Worm (Caenorhabditis elegans) whole organism, L2 larva: ENCODE results near the gene fipr-4.

Source experiments
- C34F6.9 ChIP-seq: fragments of 150-350 bp; optimal IDR thresholded peaks from 2 replicates; lab custom pipeline; 2014; ENCODE audit warnings: missing biosample characterization, missing genetic modification characterization
- R02D3.7 ChIP-seq: fragments of 150-350 bp; optimal IDR thresholded peaks from 2 replicates; lab custom pipeline; 2014; ENCODE audit warnings: missing biosample characterization, missing genetic modification characterization
- Y55F3AM.14 ChIP-seq: fragments of 200-800 bp; sonication (Bioruptor generic); optimal IDR thresholded peaks from 2 replicates; lab custom pipeline; 2018; ENCODE audit warnings: mild to moderate bottlenecking, missing genetic modification characterization, missing compliant biosample characterization
- ZK546.5 ChIP-seq: sonication (generic microtip); optimal IDR thresholded peaks from 2 replicates; lab custom pipeline; 2017; ENCODE audit warnings: missing biosample characterization, missing genetic modification characterization
- aly-2 ChIP-seq: fragments of 150-350 bp; optimal IDR thresholded peaks from 2 replicates; lab custom pipeline; 2014; ENCODE audit warnings: missing biosample characterization, missing genetic modification characterization
- ama-1 ChIP-seq: fragments of 150-350 bp; optimal IDR thresholded peaks from 2 replicates; lab custom pipeline; 2018; ENCODE audit warnings: inconsistent platforms
- blmp-1 ChIP-seq: sonication (generic microtip); optimal IDR thresholded peaks from 2 replicates; lab custom pipeline; 2017; ENCODE audit warnings: missing genetic modification characterization, mild to moderate bottlenecking, missing compliant biosample characterization, antibody characterized with exemption, moderate library complexity; ENCODE audit not compliant: insufficient read depth
- ceh-16 ChIP-seq: fragments of 150-350 bp; optimal IDR thresholded peaks from 2 replicates; lab custom pipeline; 2014; ENCODE audit warnings: missing biosample characterization, missing genetic modification characterization
- ceh-82 ChIP-seq: fragments of 150-350 bp; optimal IDR thresholded peaks from 2 replicates; lab custom pipeline; 2014; ENCODE audit warnings: missing biosample characterization, missing genetic modification characterization
- crh-2 ChIP-seq: sonication (generic microtip); optimal IDR thresholded peaks from 2 replicates; lab custom pipeline; 2017; ENCODE audit warnings: missing biosample characterization, missing genetic modification characterization
- dmd-4 ChIP-seq: sonication (generic microtip); optimal IDR thresholded peaks from 2 replicates; lab custom pipeline; 2017; ENCODE audit warnings: missing biosample characterization, missing genetic modification characterization
- egl-27 ChIP-seq: sonication (generic microtip); optimal IDR thresholded peaks from 3 replicates; lab custom pipeline; 2017; ENCODE audit warnings: missing biosample characterization, missing genetic modification reagents, missing genetic modification characterization
- elt-1 ChIP-seq: fragments of 150-350 bp; optimal IDR thresholded peaks from 2 replicates; lab custom pipeline; 2014; ENCODE audit warnings: missing biosample characterization, missing genetic modification characterization
- elt-3 ChIP-seq: sonication (generic microtip); optimal IDR thresholded peaks from 2 replicates; lab custom pipeline; 2017; ENCODE audit warnings: missing biosample characterization, missing genetic modification characterization
- fos-1 ChIP-seq: fragments of 150-350 bp; optimal IDR thresholded peaks from 2 replicates; lab custom pipeline; 2014; ENCODE audit warnings: missing biosample characterization, missing genetic modification characterization
- gmeb-1 ChIP-seq: fragments of 150-350 bp; optimal IDR thresholded peaks from 2 replicates; lab custom pipeline; 2014; ENCODE audit warnings: missing biosample characterization, missing genetic modification characterization
- lin-11 ChIP-seq: fragments of 150-350 bp; sonication (generic microtip); optimal IDR thresholded peaks from 2 replicates; lab custom pipeline; 2014; ENCODE audit warnings: missing biosample characterization, missing genetic modification characterization, inconsistent platforms, mixed read lengths
- lin-39 ChIP-seq: fragments of 150-350 bp; optimal IDR thresholded peaks from 2 replicates; lab custom pipeline; 2014; ENCODE audit warnings: missing biosample characterization, missing genetic modification reagents, missing genetic modification characterization
- lsy-2 ChIP-seq, 2 experiments: fragments of 150-350 bp in 1 of 2; sonication (generic microtip) in 1 of 2; optimal IDR thresholded peaks; 2 replicates each; lab custom pipeline; 2014 to 2017; ENCODE audit warnings: missing biosample characterization in 2 of 2, missing genetic modification characterization in 2 of 2
- mab-5 ChIP-seq: fragments of 150-350 bp; optimal IDR thresholded peaks from 2 replicates; lab custom pipeline; 2014; ENCODE audit warnings: missing biosample characterization, missing genetic modification characterization
- mbf-1 ChIP-seq: sonication (generic microtip); optimal IDR thresholded peaks from 2 replicates; lab custom pipeline; 2017; ENCODE audit warnings: missing biosample characterization, missing genetic modification characterization
- mdl-1 ChIP-seq, 2 experiments: fragments of 150-350 bp in 1 of 2; sonication (generic microtip) in 1 of 2; optimal IDR thresholded peaks; 2 replicates each; lab custom pipeline; 2017; ENCODE audit warnings: missing biosample characterization in 2 of 2, missing genetic modification characterization in 2 of 2
- nhr-10 ChIP-seq: sonication (generic microtip); optimal IDR thresholded peaks from 2 replicates; lab custom pipeline; 2017; ENCODE audit warnings: missing biosample characterization, missing genetic modification characterization
- nhr-12 ChIP-seq: fragments of 150-350 bp; optimal IDR thresholded peaks from 2 replicates; lab custom pipeline; 2014; ENCODE audit warnings: missing biosample characterization, missing genetic modification characterization
- nhr-129 ChIP-seq: fragments of 150-350 bp; optimal IDR thresholded peaks from 2 replicates; lab custom pipeline; 2014; ENCODE audit warnings: missing biosample characterization, missing genetic modification characterization
- nhr-21 ChIP-seq: fragments of 150-350 bp; optimal IDR thresholded peaks from 2 replicates; lab custom pipeline; 2014; ENCODE audit warnings: missing biosample characterization, missing genetic modification characterization
- nhr-237 ChIP-seq: fragments of 150-350 bp; optimal IDR thresholded peaks from 2 replicates; lab custom pipeline; 2014; ENCODE audit warnings: missing biosample characterization, missing genetic modification characterization
- nhr-25 ChIP-seq: fragments of 150-350 bp; sonication (generic microtip); optimal IDR thresholded peaks from 3 replicates; lab custom pipeline; 2014; ENCODE audit warnings: missing biosample characterization, missing genetic modification characterization
- nhr-77 ChIP-seq: fragments of 150-350 bp; optimal IDR thresholded peaks from 2 replicates; lab custom pipeline; 2014; ENCODE audit warnings: missing biosample characterization, missing genetic modification characterization
- sem-4 ChIP-seq: fragments of 150-350 bp; optimal IDR thresholded peaks from 2 replicates; lab custom pipeline; 2014; ENCODE audit warnings: missing biosample characterization, missing genetic modification reagents, missing genetic modification characterization
- skn-1 ChIP-seq: sonication (generic microtip); optimal IDR thresholded peaks from 2 replicates; lab custom pipeline; 2017; ENCODE audit warnings: missing biosample characterization, missing genetic modification characterization
- sma-9 ChIP-seq, 2 experiments: fragments of 150-350 bp in 1 of 2; sonication (generic microtip) in 1 of 2; optimal IDR thresholded peaks; 2 replicates each; lab custom pipeline; 2014 to 2016; ENCODE audit warnings: missing genetic modification characterization in 2 of 2, mild to moderate bottlenecking in 1 of 2, missing biosample characterization in 1 of 2, missing compliant biosample characterization in 1 of 2, missing genetic modification reagents in 1 of 2, moderate library complexity in 1 of 2
- snpc-4 ChIP-seq: fragments of 150-350 bp; optimal IDR thresholded peaks from 2 replicates; lab custom pipeline; 2014; ENCODE audit warnings: missing biosample characterization, missing genetic modification characterization
- unc-39 ChIP-seq: fragments of 150-350 bp; optimal IDR thresholded peaks from 2 replicates; lab custom pipeline; 2014; ENCODE audit warnings: missing biosample characterization, missing genetic modification characterization
- zag-1 ChIP-seq: fragments of 150-350 bp; optimal IDR thresholded peaks from 2 replicates; lab custom pipeline; 2014; ENCODE audit warnings: missing biosample characterization, missing genetic modification characterization
- ztf-1 ChIP-seq: fragments of 200-800 bp; sonication (Bioruptor generic); conservative IDR thresholded peaks from 2 replicates; pipeline ENCODE4 v1.3.6; 2022; ENCODE audit warnings: missing genetic modification characterization, missing compliant biosample characterization
- ztf-11 ChIP-seq: sonication (generic microtip); optimal IDR thresholded peaks from 2 replicates; lab custom pipeline; 2017; ENCODE audit warnings: missing biosample characterization, missing genetic modification characterization

fipr-4 gene

ce11 chrV:10221317-10221716, 6.9 kb downstream of the fipr-4 start, which contains the start of the genes fipr-5 and fipr-9:
Gene fipr-5, minus strand, starts transcription at chrV:10221417.
Gene fipr-9, plus strand, starts transcription at chrV:10221662.
- TF ChIP-seq nhr-21 (tag; lab: Kevin White, UChicago) (no peak), R02D3.7 (tag; lab: Kevin White, UChicago) (no peak), ztf-1 (GFP tag; lab: Robert Waterston, UW) (no peak), gmeb-1 (tag; lab: Kevin White, UChicago) (no peak), nhr-12 (tag; lab: Kevin White, UChicago) (no peak), dmd-4 (tag; lab: Kevin White, UChicago) (no peak), nhr-129 (tag; lab: Kevin White, UChicago) (no peak), ZK546.5 (tag; lab: Kevin White, UChicago) (no peak), blmp-1 (no peak), elt-1 (tag; lab: Kevin White, UChicago) (no peak), unc-39 (tag; lab: Kevin White, UChicago) (no peak), C34F6.9 (tag; lab: Kevin White, UChicago) (no peak), ceh-16 (no peak)

- TF ChIP-seq crh-2 (tag; lab: Kevin White, UChicago), result no peak
- TF ChIP-seq gmeb-1 (tag; lab: Kevin White, UChicago), result no peak
- no peak for TF ChIP-seq mdl-1 (tag; optimal IDR thresholded peaks at IDR 0.05; lab: Kevin White, UChicago)
- no peak for TF ChIP-seq zag-1 (tag; lab: Kevin White, UChicago)
- TF ChIP-seq ztf-11 (tag; lab: Kevin White, UChicago), result no peak
- no peak for TF ChIP-seq lsy-2 (tag; optimal IDR thresholded peaks at IDR 0.05; lab: Kevin White, UChicago)
- no peak for TF ChIP-seq nhr-25
- TF ChIP-seq elt-3 (tag; lab: Kevin White, UChicago), result no peak
- no peak for TF ChIP-seq ceh-82 (tag; lab: Kevin White, UChicago)
- TF ChIP-seq skn-1 (tag; lab: Kevin White, UChicago), result no peak
- no peak for TF ChIP-seq R02D3.7 (tag; lab: Kevin White, UChicago)
- no peak for TF ChIP-seq lin-39
- TF ChIP-seq ama-1, result no peak
- no peak for TF ChIP-seq aly-2 (tag; lab: Kevin White, UChicago)
Observed at ce11 chrV:10220605-10221004, 7.7 kb downstream of the fipr-4 start, which contains the start of gene C12D8.13. Gene C12D8.13, minus strand, starts transcription at chrV:10220705.

DNA sequence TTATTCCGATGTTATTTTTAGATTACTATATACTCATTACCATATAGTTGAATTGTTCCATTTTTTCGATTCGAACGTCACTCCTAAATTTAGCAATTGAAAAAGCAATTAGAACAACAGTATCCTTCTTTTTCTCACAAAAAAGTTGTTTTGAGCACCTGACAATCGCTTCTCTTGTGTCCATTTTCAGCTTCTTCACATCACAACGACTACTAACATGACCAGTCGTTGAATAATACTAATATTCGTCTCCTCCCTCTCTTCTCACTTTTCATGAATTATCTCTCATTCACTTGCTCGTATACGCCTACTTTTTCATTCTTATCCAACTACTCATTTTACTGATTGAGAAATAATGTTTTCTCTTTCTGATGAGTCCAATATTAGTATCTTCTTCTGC, 11.5 kb downstream of the fipr-4 start, which contains the start of gene ZK856.14:
Gene ZK856.14, plus strand, starts transcription at position 301 of the 400 bp plus-strand sequence.
- TF ChIP-seq elt-3 (tag; lab: Kevin White, UChicago), result no peak
- no peak for TF ChIP-seq fos-1 (tag; lab: Kevin White, UChicago)
- TF ChIP-seq nhr-237 (tag; lab: Kevin White, UChicago), result no peak
- no peak for TF ChIP-seq zag-1 (tag; lab: Kevin White, UChicago)
- TF ChIP-seq aly-2 (tag; lab: Kevin White, UChicago), result no peak
- no peak for TF ChIP-seq snpc-4
- no peak for TF ChIP-seq sem-4
- TF ChIP-seq sma-9 (GFP tag; optimal IDR thresholded peaks at IDR 0.05; lab: Kevin White, UChicago), result no peak
- TF ChIP-seq sma-9 (tag; optimal IDR thresholded peaks at IDR 0.05; lab: Kevin White, UChicago), result no peak

DNA sequence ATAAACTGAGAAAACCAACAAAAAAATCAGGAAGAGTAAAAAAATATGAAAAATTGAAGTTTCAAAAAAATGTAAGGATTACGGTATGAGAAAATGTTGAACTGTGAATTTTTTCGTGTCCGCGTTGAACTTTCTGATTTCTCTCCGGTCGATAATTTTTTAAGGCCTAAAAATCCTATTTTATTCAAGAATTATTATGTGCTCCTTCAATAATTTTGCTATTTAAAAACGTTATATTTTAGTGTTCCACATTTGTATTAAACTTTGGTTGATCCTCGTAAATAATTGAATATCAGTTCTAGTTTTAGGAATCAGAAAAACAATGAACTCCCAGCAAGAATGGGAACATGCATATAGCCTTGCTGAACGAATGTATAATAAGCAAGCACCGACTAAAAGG, 15.6 kb downstream of the fipr-4 start, which contains the start of gene hpo-40:
Gene hpo-40, plus strand, starts transcription at position 301 of the 400 bp plus-strand sequence.
- TF ChIP-seq unc-39 (tag; lab: Kevin White, UChicago) (no peak), nhr-10 (tag; lab: Kevin White, UChicago) (no peak), nhr-129 (tag; lab: Kevin White, UChicago) (no peak), mbf-1 (tag; lab: Kevin White, UChicago) (no peak), mab-5 (no peak), elt-1 (tag; lab: Kevin White, UChicago) (no peak), egl-27 (tag; lab: Kevin White, UChicago) (no peak), ztf-11 (tag; lab: Kevin White, UChicago) (no peak)

- TF ChIP-seq Y55F3AM.14 (GFP tag; lab: Kevin White, UChicago) (no peak), mbf-1 (tag; lab: Kevin White, UChicago) (no peak), lin-11 (tag; lab: Kevin White, UChicago) (no peak), nhr-77 (no peak)
- TF ChIP-seq, all 48 proteins: peak for 0
Observed at ce11 chrV:10212027-10212426, 16.2 kb downstream of the fipr-4 start, which contains the start of gene zhit-3. Gene zhit-3, minus strand, starts transcription at chrV:10212127.
